Fruit fly (Drosophila melanogaster) whole organism, embryonic: Measurements from ENCODE around the gene Vps26.
A peak's percentile ranks its signal among the peaks of the same experiment; 100 is the strongest.

Experiments used
- Atf-2 ChIP-seq: fragments of 200-800 bp; sonication (Bioruptor generic); optimal IDR thresholded peaks from 2 replicates; lab custom pipeline; 2016; ENCODE audit warnings: missing biosample characterization, missing genetic modification characterization
- Blimp-1 ChIP-seq: fragments of 200-800 bp; sonication (Bioruptor generic); optimal IDR thresholded peaks from 3 replicates; lab custom pipeline; 2018; ENCODE audit warnings: missing biosample characterization, missing genetic modification characterization, mild to moderate bottlenecking, moderate library complexity, missing genetic modification reagents
- Bteb2 ChIP-seq: fragments of 200-800 bp; sonication (Bioruptor generic); optimal IDR thresholded peaks from 2 replicates; lab custom pipeline; 2016; ENCODE audit warnings: missing biosample characterization, missing genetic modification characterization
- CG11085 ChIP-seq: fragments of 200-800 bp; sonication (Bioruptor generic); IDR thresholded peaks from 2 replicates; pipeline ENCODE4 v1.3.6; 2022; ENCODE audit warnings: missing biosample characterization, missing genetic modification characterization
- CG11247 ChIP-seq: fragments of 200-800 bp; sonication (Bioruptor generic); IDR thresholded peaks from 2 replicates; pipeline ENCODE4 v1.3.6; 2022; ENCODE audit warnings: missing biosample characterization, missing genetic modification characterization
- CG12104 ChIP-seq: fragments of 200-800 bp; sonication (Bioruptor generic); optimal IDR thresholded peaks from 3 replicates; lab custom pipeline; 2016; ENCODE audit warnings: missing biosample characterization, missing genetic modification characterization
- CG12155 ChIP-seq: fragments of 200-800 bp; sonication (Bioruptor generic); optimal IDR thresholded peaks from 3 replicates; lab custom pipeline; 2016; ENCODE audit warnings: missing biosample characterization, missing genetic modification characterization
- CG13123 ChIP-seq: fragments of 200-800 bp; sonication (Bioruptor generic); optimal IDR thresholded peaks from 2 replicates; lab custom pipeline; 2016; ENCODE audit warnings: missing biosample characterization, missing genetic modification characterization
- CG13624 ChIP-seq: fragments of 200-800 bp; sonication (Bioruptor generic); optimal IDR thresholded peaks from 2 replicates; lab custom pipeline; 2016; ENCODE audit warnings: missing biosample characterization, missing genetic modification characterization
- CG15514 ChIP-seq: fragments of 200-800 bp; sonication (Bioruptor generic); optimal IDR thresholded peaks from 3 replicates; lab custom pipeline; 2017; ENCODE audit warnings: missing biosample characterization, missing genetic modification characterization, mild to moderate bottlenecking, moderate library complexity, missing genetic modification reagents
- CG17385 ChIP-seq: fragments of 200-800 bp; sonication (Bioruptor generic); optimal IDR thresholded peaks from 3 replicates; lab custom pipeline; 2018; ENCODE audit warnings: missing biosample characterization, mild to moderate bottlenecking, missing genetic modification characterization
- CG2116 ChIP-seq: fragments of 200-800 bp; sonication (Bioruptor generic); optimal IDR thresholded peaks from 3 replicates; lab custom pipeline; 2018; ENCODE audit warnings: missing biosample characterization, mild to moderate bottlenecking, missing genetic modification characterization
- CG31365 ChIP-seq: fragments of 200-800 bp; sonication (Bioruptor generic); optimal IDR thresholded peaks from 2 replicates; lab custom pipeline; 2018; ENCODE audit warnings: missing biosample characterization, mild to moderate bottlenecking, missing genetic modification characterization
- CG34224 ChIP-seq: fragments of 200-800 bp; sonication (Bioruptor generic); IDR thresholded peaks from 3 replicates; pipeline ENCODE4 v1.3.6; 2022; ENCODE audit warnings: missing biosample characterization, missing genetic modification characterization; ENCODE audit not compliant: partially characterized antibody
- CG3726 ChIP-seq: fragments of 200-800 bp; sonication (Bioruptor generic); IDR thresholded peaks from 3 replicates; pipeline ENCODE4, ENCODE4 v1.3.6; 2022; ENCODE audit warnings: missing biosample characterization, missing genetic modification characterization
- CG4360 ChIP-seq: fragments of 200-800 bp; sonication (Bioruptor generic); IDR thresholded peaks from 2 replicates; pipeline ENCODE4 v1.3.6; 2022; ENCODE audit warnings: missing biosample characterization, missing genetic modification characterization
- CG4424 ChIP-seq: fragments of 200-800 bp; sonication (Bioruptor generic); optimal IDR thresholded peaks from 3 replicates; lab custom pipeline; 2016; ENCODE audit warnings: missing biosample characterization, missing genetic modification characterization
- CG4730 ChIP-seq: fragments of 200-800 bp; sonication (Bioruptor generic); IDR thresholded peaks from 2 replicates; pipeline ENCODE4 v1.3.6; 2022; ENCODE audit warnings: missing biosample characterization, missing genetic modification characterization
- CG6854 ChIP-seq: fragments of 200-800 bp; sonication (Bioruptor generic); optimal IDR thresholded peaks from 3 replicates; lab custom pipeline; 2017; ENCODE audit warnings: missing biosample characterization, mild to moderate bottlenecking, missing genetic modification characterization
- CG8281 ChIP-seq: fragments of 200-800 bp; sonication (Bioruptor generic); optimal IDR thresholded peaks from 2 replicates; lab custom pipeline; 2018; ENCODE audit warnings: missing biosample characterization, mild to moderate bottlenecking, missing genetic modification characterization, moderate library complexity
- CG9437 ChIP-seq: fragments of 200-800 bp; sonication (Bioruptor generic); optimal IDR thresholded peaks from 2 replicates; lab custom pipeline; 2018; ENCODE audit warnings: missing biosample characterization, mild to moderate bottlenecking, missing genetic modification characterization
- CG9727 ChIP-seq: fragments of 200-800 bp; sonication (Bioruptor generic); optimal IDR thresholded peaks from 3 replicates; lab custom pipeline; 2017; ENCODE audit warnings: missing biosample characterization, mild to moderate bottlenecking, missing genetic modification characterization
- CHES-1-like ChIP-seq: fragments of 200-800 bp; sonication (Bioruptor generic); optimal IDR thresholded peaks from 2 replicates; lab custom pipeline; 2016; ENCODE audit warnings: missing biosample characterization, missing genetic modification characterization
- CoRest ChIP-seq: fragments of 200-800 bp; sonication (Bioruptor generic); optimal IDR thresholded peaks from 3 replicates; lab custom pipeline; 2018; ENCODE audit warnings: missing biosample characterization, mild to moderate bottlenecking, missing genetic modification characterization, moderate library complexity
- Dip3 ChIP-seq: fragments of 200-800 bp; sonication (Bioruptor generic); optimal IDR thresholded peaks from 3 replicates; lab custom pipeline; 2016; ENCODE audit warnings: missing biosample characterization, missing genetic modification characterization
- HmgD ChIP-seq: fragments of 200-800 bp; sonication (Bioruptor generic); optimal IDR thresholded peaks from 3 replicates; lab custom pipeline; 2016; ENCODE audit warnings: missing biosample characterization, missing genetic modification characterization
- Lpt ChIP-seq: fragments of >200 bp; optimal IDR thresholded peaks from 2 replicates; lab custom pipeline; 2018; ENCODE audit warnings: missing biosample characterization, missing genetic modification characterization
- Mes4 ChIP-seq: fragments of 200-800 bp; sonication (Bioruptor generic); optimal IDR thresholded peaks from 2 replicates; lab custom pipeline; 2016; ENCODE audit warnings: missing biosample characterization, missing genetic modification characterization
- Nf-YA ChIP-seq: fragments of 200-800 bp; sonication (Bioruptor generic); IDR thresholded peaks from 2 replicates; pipeline ENCODE4 v1.3.6; 2022; ENCODE audit warnings: missing biosample characterization, missing genetic modification characterization
- Nf-YC ChIP-seq: fragments of 200-800 bp; optimal IDR thresholded peaks from 3 replicates; lab custom pipeline; 2019; ENCODE audit warnings: missing biosample characterization, mild to moderate bottlenecking, missing genetic modification characterization, moderate library complexity
- Spps ChIP-seq: fragments of 200-800 bp; sonication (Bioruptor generic); optimal IDR thresholded peaks from 2 replicates; lab custom pipeline; 2018; ENCODE audit warnings: missing biosample characterization, mild to moderate bottlenecking, missing genetic modification characterization
- Ssrp ChIP-seq: fragments of 200-800 bp; sonication (Bioruptor generic); optimal IDR thresholded peaks from 2 replicates; lab custom pipeline; 2018; ENCODE audit warnings: missing biosample characterization, mild to moderate bottlenecking, missing genetic modification characterization, moderate library complexity
- Taf1 ChIP-seq: fragments of 200-800 bp; sonication (Bioruptor generic); IDR thresholded peaks from 2 replicates; pipeline ENCODE4 v1.3.6; 2022; ENCODE audit warnings: missing biosample characterization, missing genetic modification characterization
- Xrp1 ChIP-seq: fragments of 200-800 bp; sonication (Bioruptor generic); IDR thresholded peaks from 2 replicates; pipeline ENCODE4 v1.3.6; 2022; ENCODE audit warnings: missing biosample characterization, missing genetic modification characterization
- bbx ChIP-seq: fragments of 200-800 bp; sonication (Bioruptor generic); IDR thresholded peaks from 2 replicates; pipeline ENCODE4 v1.3.6; 2022; ENCODE audit warnings: missing biosample characterization, missing genetic modification characterization; ENCODE audit not compliant: partially characterized antibody
- cas ChIP-seq: fragments of 200-800 bp; sonication (Bioruptor generic); IDR thresholded peaks from 2 replicates; pipeline ENCODE4 v1.3.6; 2022; ENCODE audit warnings: missing biosample characterization, missing genetic modification characterization
- cato ChIP-seq: fragments of 200-800 bp; sonication (Bioruptor generic); optimal IDR thresholded peaks from 2 replicates; lab custom pipeline; 2016; ENCODE audit warnings: missing biosample characterization, missing genetic modification characterization, borderline replicate concordance
- chinmo ChIP-seq: fragments of 200-800 bp; sonication (Bioruptor generic); IDR thresholded peaks from 4 replicates; pipeline ENCODE4 v1.3.6; 2022; ENCODE audit warnings: missing biosample characterization, missing genetic modification characterization; ENCODE audit not compliant: partially characterized antibody
- chm ChIP-seq: fragments of 200-800 bp; sonication (Bioruptor generic); IDR thresholded peaks from 2 replicates; pipeline ENCODE4 v1.3.6; 2022; ENCODE audit warnings: missing biosample characterization, missing genetic modification characterization
- dpn ChIP-seq, 2 experiments: fragments of 200-800 bp; sonication (Bioruptor generic); optimal IDR thresholded peaks; 3 replicates each; lab custom pipeline; 2016; ENCODE audit warnings: missing biosample characterization in 2 of 2, missing genetic modification characterization in 2 of 2
- kah ChIP-seq: fragments of 200-800 bp; sonication (Bioruptor generic); optimal IDR thresholded peaks from 2 replicates; lab custom pipeline; 2018; ENCODE audit warnings: missing biosample characterization, mild to moderate bottlenecking, missing genetic modification characterization
- lmd ChIP-seq: fragments of 200-800 bp; sonication (Bioruptor generic); IDR thresholded peaks from 2 replicates; pipeline ENCODE4 v1.3.6; 2022; ENCODE audit warnings: missing biosample characterization, missing genetic modification characterization
- mam ChIP-seq: fragments of 200-800 bp; sonication (Bioruptor generic); optimal IDR thresholded peaks from 3 replicates; lab custom pipeline; 2016; ENCODE audit warnings: missing biosample characterization, missing genetic modification characterization
- phol ChIP-seq: fragments of 200-800 bp; sonication (Bioruptor generic); optimal IDR thresholded peaks from 3 replicates; lab custom pipeline; 2018; ENCODE audit warnings: missing biosample characterization, mild to moderate bottlenecking, missing genetic modification characterization, moderate library complexity
- ro ChIP-seq: fragments of 200-800 bp; sonication (Bioruptor generic); IDR thresholded peaks from 2 replicates; pipeline ENCODE4 v1.3.6; 2022; ENCODE audit warnings: missing biosample characterization, missing genetic modification characterization
- sima ChIP-seq: fragments of 200-800 bp; sonication (Bioruptor generic); optimal IDR thresholded peaks from 2 replicates; lab custom pipeline; 2016; ENCODE audit warnings: missing biosample characterization, missing genetic modification characterization
- sisA ChIP-seq: fragments of 200-800 bp; sonication (Bioruptor generic); IDR thresholded peaks from 2 replicates; pipeline ENCODE4 v1.3.6; 2022; ENCODE audit warnings: missing biosample characterization, missing genetic modification characterization
- tio ChIP-seq: fragments of 200-800 bp; sonication (Bioruptor generic); optimal IDR thresholded peaks from 2 replicates; lab custom pipeline; 2017; ENCODE audit warnings: missing biosample characterization, missing genetic modification characterization, inconsistent platforms
- toy ChIP-seq: fragments of 200-800 bp; sonication (Bioruptor generic); IDR thresholded peaks from 2 replicates; pipeline ENCODE4 v1.3.6; 2022; ENCODE audit warnings: missing biosample characterization, missing genetic modification characterization
- tup ChIP-seq: fragments of 200-800 bp; sonication (Bioruptor generic); optimal IDR thresholded peaks from 2 replicates; lab custom pipeline; 2016; ENCODE audit warnings: missing biosample characterization, mild to moderate bottlenecking, missing genetic modification characterization, moderate library complexity
- wor ChIP-seq: fragments of 200-800 bp; sonication (Bioruptor generic); IDR thresholded peaks from 2 replicates; pipeline ENCODE4 v1.3.6; 2022; ENCODE audit warnings: missing biosample characterization, missing genetic modification characterization
- yki ChIP-seq: fragments of >200 bp; optimal IDR thresholded peaks from 3 replicates; lab custom pipeline; 2018

Gene Vps26

DNA sequence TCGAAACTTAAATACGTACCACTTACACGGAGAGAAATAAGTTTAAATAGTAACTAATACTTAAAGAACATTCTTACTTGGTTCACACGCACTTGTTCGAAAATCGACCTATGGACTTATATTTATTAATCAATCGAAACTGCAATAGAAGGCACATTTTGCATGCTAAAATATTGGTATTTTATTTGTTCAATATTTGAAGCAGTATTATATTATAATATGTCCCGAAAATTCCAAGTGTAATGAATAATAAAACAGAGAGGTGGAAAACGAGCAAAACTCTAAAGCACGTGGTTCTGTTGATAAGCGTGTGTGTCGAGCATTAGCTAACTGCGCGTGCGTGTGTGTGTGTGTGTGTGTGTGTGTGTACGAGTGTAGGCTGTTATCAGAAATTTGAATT, 23.7 kb upstream of the Vps26 start (continued):
- TF ChIP-seq CG13624 (GFP tag; lab: Kevin White, UChicago) = peak; percentile 75
- peak; percentile 87 for TF ChIP-seq CG6854 (GFP tag; lab: Kevin White, UChicago)
- TF ChIP-seq CG2116 (GFP tag; lab: Kevin White, UChicago) = peak; percentile 35
- TF ChIP-seq cato = peak; percentile 34
- TF ChIP-seq Bteb2 (GFP tag; lab: Kevin White, UChicago) = peak; percentile 82
- TF ChIP-seq CG12104 (GFP tag; lab: Kevin White, UChicago) = peak; percentile 83
- peak; percentile 85 for TF ChIP-seq CG15514
- peak; percentile 76 for TF ChIP-seq CG9437 (GFP tag; lab: Kevin White, UChicago)
- TF ChIP-seq Atf-2 (GFP tag; lab: Kevin White, UChicago) = peak; percentile 32
- peak; percentile 43 for TF ChIP-seq wor (GFP tag; lab: Robert Waterston, UW)
- peak; percentile 81 for TF ChIP-seq tio (GFP tag; lab: Kevin White, UChicago)
- TF ChIP-seq CG4730 = peak; percentile 49
- TF ChIP-seq CG4424 (GFP tag; lab: Kevin White, UChicago) = peak; percentile 77
- TF ChIP-seq CG3726 = 0 out of 3 replicates have a peak, but pooled peaks have one; percentile 41
- TF ChIP-seq tup (GFP tag; lab: Kevin White, UChicago) = peak; percentile 70
- peak; percentile 84 for TF ChIP-seq Dip3
- TF ChIP-seq CG11247 (GFP tag; lab: Robert Waterston, UW) = peak; percentile 77
- peak; percentile 92 for TF ChIP-seq CG9727 (GFP tag; lab: Kevin White, UChicago)
- peak; percentile 48 for TF ChIP-seq kah
- 0 out of 2 replicates have a peak, but pooled peaks have one; percentile 42 for TF ChIP-seq toy (GFP tag; lab: Robert Waterston, UW)
- TF ChIP-seq Taf1 (GFP tag; lab: Robert Waterston, UW) = peak; percentile 58
- TF ChIP-seq bbx (GFP tag; lab: Robert Waterston, UW) = no peak
- peak; percentile 85 for TF ChIP-seq mam (GFP tag; lab: Kevin White, UChicago)
- peak; percentile 87 for TF ChIP-seq CG12155 (GFP tag; lab: Kevin White, UChicago)
- no peak for TF ChIP-seq CG34224
- no peak for TF ChIP-seq Nf-YA (GFP tag; lab: Robert Waterston, UW)
- TF ChIP-seq HmgD (GFP tag; lab: Kevin White, UChicago) = no peak
- peak; percentile 46 for TF ChIP-seq Spps (tag; lab: Kevin White, UChicago)
- TF ChIP-seq CG8281 = peak; percentile 62
- TF ChIP-seq CG13123 (GFP tag; lab: Kevin White, UChicago) = peak; percentile 61
- TF ChIP-seq Mes4 (GFP tag; lab: Kevin White, UChicago) = no peak
- no peak for TF ChIP-seq ro (GFP tag; lab: Robert Waterston, UW)
- peak; percentile 80 for TF ChIP-seq Xrp1 (GFP tag; lab: Robert Waterston, UW)
- no peak for TF ChIP-seq yki (lab: Kevin White, UChicago)
- peak; percentile 67 for TF ChIP-seq Ssrp (tag; lab: Kevin White, UChicago)
- peak; percentile 64 for TF ChIP-seq sisA (GFP tag; lab: Robert Waterston, UW)
- TF ChIP-seq Nf-YC = peak; percentile 66
- TF ChIP-seq CG4360 (GFP tag; lab: Robert Waterston, UW) = no peak
- peak; percentile 81 for TF ChIP-seq phol (tag; lab: Kevin White, UChicago)
- no peak for TF ChIP-seq chm (GFP tag; lab: Robert Waterston, UW)
- peak; percentile 76 for TF ChIP-seq CG31365
- no peak for TF ChIP-seq sima
- peak; percentile 91 for TF ChIP-seq CoRest
- TF ChIP-seq Lpt (GFP tag; lab: Kevin White, UChicago) = no peak
- TF ChIP-seq lmd = peak; percentile 86
- TF ChIP-seq CG11085 (GFP tag; lab: Robert Waterston, UW) = no peak; the same call in 1 of the 2 replicates
- peak; percentile 48; the same call in 1 of the 2 replicates for TF ChIP-seq cas (GFP tag; lab: Robert Waterston, UW)
- peak; percentile 85 for TF ChIP-seq CG17385
- no peak for TF ChIP-seq chinmo (GFP tag; lab: Robert Waterston, UW)
- peak; percentile 80 for TF ChIP-seq Blimp-1 (GFP tag; lab: Kevin White, UChicago)
- TF ChIP-seq dpn (GFP tag; optimal IDR thresholded peaks at IDR 0.05; lab: Kevin White, UChicago) = peak; percentile 82 to 86
- peak; percentile 72 for TF ChIP-seq CHES-1-like
